Worm (Caenorhabditis elegans) whole organism, L3 larva: Measurements from ENCODE around the gene pqn-63.

Experiments used
- R02D3.7 ChIP-seq: fragments of 150-350 bp; optimal IDR thresholded peaks from 2 replicates; lab custom pipeline; 2014; ENCODE audit warnings: missing biosample characterization, missing genetic modification characterization
- ZK546.5 ChIP-seq: sonication (generic microtip); optimal IDR thresholded peaks from 2 replicates; lab custom pipeline; 2017; ENCODE audit warnings: missing biosample characterization, missing genetic modification characterization
- ama-1 ChIP-seq: fragments of 150-350 bp; optimal IDR thresholded peaks from 2 replicates; lab custom pipeline; 2018
- ceh-16 ChIP-seq: sonication (generic microtip); optimal IDR thresholded peaks from 2 replicates; lab custom pipeline; 2017; ENCODE audit warnings: missing biosample characterization, missing genetic modification characterization
- ceh-28 ChIP-seq: fragments of 150-350 bp; optimal IDR thresholded peaks from 2 replicates; lab custom pipeline; 2014; ENCODE audit warnings: missing biosample characterization, missing genetic modification reagents, missing genetic modification characterization
- ceh-82 ChIP-seq: fragments of 150-350 bp; optimal IDR thresholded peaks from 2 replicates; lab custom pipeline; 2014; ENCODE audit warnings: missing biosample characterization, missing genetic modification characterization
- ceh-9 ChIP-seq: sonication (generic microtip); optimal IDR thresholded peaks from 2 replicates; lab custom pipeline; 2018; ENCODE audit warnings: missing biosample characterization, missing genetic modification characterization
- daf-12 ChIP-seq: fragments of 150-350 bp; optimal IDR thresholded peaks from 2 replicates; lab custom pipeline; 2014; ENCODE audit warnings: missing biosample characterization, missing genetic modification reagents, missing genetic modification characterization
- egl-27 ChIP-seq: sonication (generic microtip); optimal IDR thresholded peaks from 4 replicates; lab custom pipeline; 2017; ENCODE audit warnings: missing biosample characterization, missing genetic modification reagents, missing genetic modification characterization
- egl-5 ChIP-seq: fragments of 150-350 bp; optimal IDR thresholded peaks from 2 replicates; lab custom pipeline; 2017; ENCODE audit warnings: missing biosample characterization, missing genetic modification reagents, missing genetic modification characterization, inconsistent platforms
- elt-1 ChIP-seq: fragments of 150-350 bp; optimal IDR thresholded peaks from 2 replicates; lab custom pipeline; 2014; ENCODE audit warnings: missing biosample characterization, missing genetic modification characterization
- eor-1 ChIP-seq, 2 experiments: fragments of 150-350 bp; optimal IDR thresholded peaks; 2 replicates each; lab custom pipeline; 2014 to 2018; ENCODE audit warnings: missing biosample characterization in 2 of 2, missing genetic modification characterization in 2 of 2
- fkh-10 ChIP-seq: sonication (generic microtip); optimal IDR thresholded peaks from 2 replicates; lab custom pipeline; 2017; ENCODE audit warnings: missing biosample characterization, missing genetic modification reagents, missing genetic modification characterization
- fkh-2 ChIP-seq: fragments of 150-350 bp; optimal IDR thresholded peaks from 2 replicates; lab custom pipeline; 2014; ENCODE audit warnings: missing biosample characterization, missing genetic modification reagents, missing genetic modification characterization
- hmg-11 ChIP-seq: sonication (generic microtip); optimal IDR thresholded peaks from 2 replicates; lab custom pipeline; 2016; ENCODE audit warnings: missing genetic modification characterization, missing compliant biosample characterization
- lin-39 ChIP-seq: fragments of 150-350 bp; optimal IDR thresholded peaks from 2 replicates; lab custom pipeline; 2018; ENCODE audit warnings: missing biosample characterization, missing genetic modification reagents, missing genetic modification characterization
- lsy-12 ChIP-seq: sonication (generic microtip); optimal IDR thresholded peaks from 2 replicates; lab custom pipeline; 2016; ENCODE audit warnings: mild to moderate bottlenecking, missing genetic modification characterization, missing compliant biosample characterization
- mdl-1 ChIP-seq: fragments of 150-350 bp; optimal IDR thresholded peaks from 2 replicates; lab custom pipeline; 2014; ENCODE audit warnings: missing biosample characterization, missing genetic modification characterization
- nfya-1 ChIP-seq: sonication (generic microtip); optimal IDR thresholded peaks from 2 replicates; lab custom pipeline; 2017; ENCODE audit warnings: missing genetic modification characterization, mild to moderate bottlenecking, missing compliant biosample characterization, antibody characterized with exemption, moderate library complexity; ENCODE audit not compliant: insufficient read depth
- nhr-12 ChIP-seq: fragments of 150-350 bp; optimal IDR thresholded peaks from 2 replicates; lab custom pipeline; 2014; ENCODE audit warnings: missing biosample characterization, missing genetic modification characterization
- nhr-23 ChIP-seq: fragments of 150-350 bp; optimal IDR thresholded peaks from 2 replicates; lab custom pipeline; 2014; ENCODE audit warnings: missing biosample characterization, missing genetic modification reagents, missing genetic modification characterization
- nhr-25 ChIP-seq: sonication (generic microtip); optimal IDR thresholded peaks from 2 replicates; lab custom pipeline; 2017; ENCODE audit warnings: missing biosample characterization, missing genetic modification characterization
- nhr-28 ChIP-seq: fragments of 150-350 bp; optimal IDR thresholded peaks from 2 replicates; lab custom pipeline; 2014; ENCODE audit warnings: missing biosample characterization, missing genetic modification characterization
- nhr-43 ChIP-seq: sonication (generic microtip); optimal IDR thresholded peaks from 2 replicates; lab custom pipeline; 2016; ENCODE audit warnings: mild to moderate bottlenecking, missing genetic modification characterization, missing compliant biosample characterization; ENCODE audit not compliant: poor library complexity, severe bottlenecking
- nhr-67 ChIP-seq: fragments of 150-350 bp; optimal IDR thresholded peaks from 2 replicates; lab custom pipeline; 2014; ENCODE audit warnings: missing biosample characterization, missing genetic modification characterization
- nhr-76 ChIP-seq: fragments of 150-350 bp; sonication (generic microtip); optimal IDR thresholded peaks from 5 replicates; lab custom pipeline; 2014; ENCODE audit warnings: missing biosample characterization, missing genetic modification characterization
- nhr-77 ChIP-seq: fragments of 150-350 bp; optimal IDR thresholded peaks from 2 replicates; lab custom pipeline; 2014; ENCODE audit warnings: missing biosample characterization, missing genetic modification characterization
- pha-4 ChIP-seq: fragments of 150-350 bp; optimal IDR thresholded peaks from 2 replicates; lab custom pipeline; 2014; ENCODE audit warnings: missing biosample characterization, missing genetic modification reagents, missing genetic modification characterization
- sea-2 ChIP-seq: fragments of 150-350 bp; sonication (generic microtip); optimal IDR thresholded peaks from 4 replicates; lab custom pipeline; 2014; ENCODE audit warnings: missing biosample characterization, missing genetic modification reagents, missing genetic modification characterization
- snpc-4 ChIP-seq: fragments of 150-350 bp; optimal IDR thresholded peaks from 2 replicates; lab custom pipeline; 2014; ENCODE audit warnings: missing biosample characterization, missing genetic modification characterization
- unc-39 ChIP-seq: sonication (generic microtip); optimal IDR thresholded peaks from 4 replicates; lab custom pipeline; 2017; ENCODE audit warnings: missing biosample characterization, missing genetic modification characterization
- unc-62 ChIP-seq: fragments of 150-350 bp; sonication (generic microtip); optimal IDR thresholded peaks from 4 replicates; lab custom pipeline; 2014; ENCODE audit warnings: missing biosample characterization, missing genetic modification reagents, missing genetic modification characterization
- zag-1 ChIP-seq: fragments of 150-350 bp; optimal IDR thresholded peaks from 2 replicates; lab custom pipeline; 2014; ENCODE audit warnings: missing biosample characterization, missing genetic modification characterization
- ztf-11 ChIP-seq: fragments of 150-350 bp; optimal IDR thresholded peaks from 2 replicates; lab custom pipeline; 2014; ENCODE audit warnings: missing biosample characterization, missing genetic modification characterization
- ztf-4 ChIP-seq: fragments of 150-350 bp; optimal IDR thresholded peaks from 2 replicates; lab custom pipeline; 2014; ENCODE audit warnings: missing biosample characterization, missing genetic modification characterization

Gene pqn-63

ce11 chrV:9609217-9609616, 6.6 kb upstream of the pqn-63 start:
- TF ChIP-seq elt-1 (no peak), nhr-25 (tag; lab: Kevin White, UChicago) (no peak), ceh-16 (tag; lab: Kevin White, UChicago) (no peak), ceh-82 (tag; lab: Kevin White, UChicago) (no peak), R02D3.7 (no peak), fkh-10 (no peak), unc-39 (tag; lab: Kevin White, UChicago) (no peak), lin-39 (tag; lab: Kevin White, UChicago) (no peak), nhr-23 (tag; lab: Kevin White, UChicago) (no peak), nfya-1 (tag; lab: Kevin White, UChicago) (no peak), nhr-12 (no peak), nhr-43 (no peak), ztf-11 (tag; lab: Kevin White, UChicago) (no peak), egl-27 (no peak), egl-5 (tag; lab: Kevin White, UChicago) (no peak), nhr-67 (tag; lab: Kevin White, UChicago) (no peak), fkh-2 (tag; lab: Kevin White, UChicago) (no peak), pha-4 (tag; lab: Kevin White, UChicago) (no peak), ZK546.5 (tag; lab: Kevin White, UChicago) (no peak)

- TF ChIP-seq lin-39 (tag; lab: Kevin White, UChicago) (no peak), eor-1 (tag; optimal IDR thresholded peaks at IDR 0.05; lab: Kevin White, UChicago) (no peak), lsy-12 (tag; lab: Kevin White, UChicago) (no peak), egl-5 (tag; lab: Kevin White, UChicago) (no peak), nhr-28 (no peak), nhr-76 (tag; lab: Kevin White, UChicago) (no peak), R02D3.7 (no peak), nhr-77 (tag; lab: Kevin White, UChicago) (no peak)
- TF ChIP-seq, all 47 proteins: peak for 0
Observed at ce11 chrV:9616130-9616529, 299 bp downstream of the pqn-63 start.

ce11 chrV:9616687-9617086, 856 bp downstream of the pqn-63 start:
- no peak for TF ChIP-seq ama-1

- no peak for TF ChIP-seq nhr-76 (tag; lab: Kevin White, UChicago)
- TF ChIP-seq nhr-67 (tag; lab: Kevin White, UChicago) = no peak
- no peak for TF ChIP-seq hmg-11 (tag; lab: Kevin White, UChicago)
- no peak for TF ChIP-seq ztf-4 (tag; lab: Kevin White, UChicago)
- no peak for TF ChIP-seq daf-12 (tag; lab: Kevin White, UChicago)
- TF ChIP-seq ztf-11 (tag; lab: Kevin White, UChicago) = no peak
- no peak for TF ChIP-seq nfya-1 (tag; lab: Kevin White, UChicago)
- TF ChIP-seq snpc-4 (tag; lab: Kevin White, UChicago) = no peak
- no peak for TF ChIP-seq ceh-28 (tag; lab: Kevin White, UChicago)
- no peak for TF ChIP-seq mdl-1 (tag; lab: Kevin White, UChicago)
- no peak for TF ChIP-seq nhr-12
- no peak for TF ChIP-seq ceh-82 (tag; lab: Kevin White, UChicago)
- TF ChIP-seq nhr-25 (tag; lab: Kevin White, UChicago) = no peak
- TF ChIP-seq unc-62 (GFP tag; lab: Kevin White, UChicago) = no peak
- TF ChIP-seq zag-1 (tag; lab: Kevin White, UChicago) = no peak
- TF ChIP-seq ama-1 = no peak
- TF ChIP-seq ceh-9 = no peak
Observed at ce11 chrV:9618420-9618819, 2.6 kb downstream of the pqn-63 start.

ce11 chrV:9618919-9619318, 3.1 kb downstream of the pqn-63 start, which contains the start of gene idpc-7:
TSS of gene idpc-7 (minus strand) at chrV:9619019.
- TF ChIP-seq R02D3.7 (no peak), ceh-9 (no peak), ceh-28 (tag; lab: Kevin White, UChicago) (no peak), snpc-4 (tag; lab: Kevin White, UChicago) (no peak), sea-2 (no peak), ceh-16 (tag; lab: Kevin White, UChicago) (no peak), ztf-4 (tag; lab: Kevin White, UChicago) (no peak), unc-39 (tag; lab: Kevin White, UChicago) (no peak), ZK546.5 (tag; lab: Kevin White, UChicago) (no peak)
